Worm (Caenorhabditis elegans) whole organism, L4 larva: ENCODE data around the gene F42A9.9.

ENCODE experiments used
- T26A8.4 ChIP-seq: fragments of 200-800 bp; sonication (Bioruptor generic); IDR thresholded peaks from 2 replicates; pipeline ENCODE4 v1.3.6; 2022; ENCODE audit warnings: missing genetic modification characterization, missing compliant biosample characterization
- ZK337.2 ChIP-seq: fragments of 200-800 bp; sonication (Bioruptor generic); IDR thresholded peaks from 2 replicates; pipeline ENCODE4 v1.3.6; 2022; ENCODE audit warnings: missing genetic modification reagents, missing genetic modification characterization, missing compliant biosample characterization
- aha-1 ChIP-seq: fragments of 150-350 bp; peaks from one replicate; lab custom pipeline; 2014; ENCODE audit warnings: missing biosample characterization, missing genetic modification characterization
- aly-2 ChIP-seq: sonication (generic microtip); optimal IDR thresholded peaks from 2 replicates; lab custom pipeline; 2018; ENCODE audit warnings: missing biosample characterization, missing genetic modification characterization
- arid-1 ChIP-seq: fragments of 200-800 bp; sonication (Bioruptor generic); conservative IDR thresholded peaks from 2 replicates; pipeline ENCODE4 v1.3.6; 2022; ENCODE audit warnings: missing genetic modification reagents, missing genetic modification characterization, missing compliant biosample characterization
- daf-12 ChIP-seq: fragments of 150-350 bp; optimal IDR thresholded peaks from 2 replicates; lab custom pipeline; 2014; ENCODE audit warnings: missing biosample characterization, missing genetic modification reagents, missing genetic modification characterization
- lsy-2 ChIP-seq, 2 experiments: fragments of 150-350 bp in 1 of 2; sonication (generic microtip) in 1 of 2; optimal IDR thresholded peaks; 2 replicates each; lab custom pipeline; 2014 to 2017; ENCODE audit warnings: missing biosample characterization in 2 of 2, missing genetic modification characterization in 2 of 2
- nhr-28 ChIP-seq: fragments of 150-350 bp; optimal IDR thresholded peaks from 2 replicates; lab custom pipeline; 2014; ENCODE audit warnings: missing biosample characterization, missing genetic modification characterization
- unc-62 ChIP-seq, 3 experiments: fragments of 150-350 bp in 1 of 3; sonication (generic microtip); optimal IDR thresholded peaks in 2 of 3; peaks in 1 of 3; 1 replicate in 1 of 3; 2 replicates in 2 of 3; lab custom pipeline; 2014 to 2017; ENCODE audit warnings: missing biosample characterization in 3 of 3, missing genetic modification characterization in 3 of 3, missing genetic modification reagents in 3 of 3, missing genotype in 1 of 3
- vab-7 ChIP-seq: fragments of 200-800 bp; sonication (Bioruptor generic); IDR thresholded peaks from 2 replicates; pipeline ENCODE4 v1.3.6; 2022; ENCODE audit warnings: missing genetic modification reagents, missing genetic modification characterization, missing compliant biosample characterization
- ztf-11 ChIP-seq: fragments of 150-350 bp; optimal IDR thresholded peaks from 2 replicates; lab custom pipeline; 2014; ENCODE audit warnings: missing biosample characterization, missing genetic modification characterization

- no peak for TF ChIP-seq daf-12 (tag; lab: Kevin White, UChicago)
- no peak for TF ChIP-seq lsy-2 (tag; optimal IDR thresholded peaks at IDR 0.05; lab: Kevin White, UChicago)
- no peak for TF ChIP-seq nhr-28 (tag; lab: Kevin White, UChicago)
- no peak for TF ChIP-seq aly-2 (tag; lab: Kevin White, UChicago)
- TF ChIP-seq arid-1 = no peak
- no peak for TF ChIP-seq T26A8.4 (GFP tag; lab: Robert Waterston, UW)
- TF ChIP-seq unc-62 (GFP tag; optimal IDR thresholded peaks at IDR 0.05 in 1 of 2; lab: Kevin White, UChicago) = peak in 1 of 2 experiments; percentile 91
- TF ChIP-seq unc-62 (tag; optimal IDR thresholded peaks at IDR 0.05; lab: Kevin White, UChicago) = no peak
- TF ChIP-seq aha-1 = peak; percentile 13
- no peak for TF ChIP-seq ZK337.2
- TF ChIP-seq vab-7 (GFP tag; lab: Robert Waterston, UW) = no peak
- no peak for TF ChIP-seq ztf-11
These were observed 23.3 kb downstream of the F42A9.9 start for ce11 chrIV:8615314-8615713.
